Worm (Caenorhabditis elegans) whole organism, L1 larva: Measurements from ENCODE around the gene K08H2.3.

Experiments
- ces-1 ChIP-seq: fragments of 150-350 bp; optimal IDR thresholded peaks from 2 replicates; lab custom pipeline; 2014; ENCODE audit warnings: missing biosample characterization, missing genetic modification reagents, missing genetic modification characterization
- dpl-1 ChIP-seq, 3 experiments: fragments of 150-350 bp in 2 of 3; sonication (generic microtip) in 1 of 3; optimal IDR thresholded peaks; 2 replicates each; lab custom pipeline; 2014 to 2017; ENCODE audit warnings: missing biosample characterization in 3 of 3, missing genetic modification characterization in 3 of 3, missing genetic modification reagents in 3 of 3
- lin-15B ChIP-seq: fragments of 150-350 bp; sonication (generic microtip); optimal IDR thresholded peaks from 3 replicates; lab custom pipeline; 2014; ENCODE audit warnings: missing biosample characterization, missing genetic modification characterization
- lin-39 ChIP-seq: fragments of 150-350 bp; optimal IDR thresholded peaks from 2 replicates; lab custom pipeline; 2014; ENCODE audit warnings: missing biosample characterization, missing genetic modification reagents, missing genetic modification characterization
- lir-3 ChIP-seq: sonication (generic microtip); optimal IDR thresholded peaks from 2 replicates; lab custom pipeline; 2016; ENCODE audit warnings: mild to moderate bottlenecking, missing genetic modification characterization, moderate library complexity, missing compliant biosample characterization; ENCODE audit not compliant: poor library complexity
- nhr-28 ChIP-seq: fragments of 150-350 bp; optimal IDR thresholded peaks from 2 replicates; lab custom pipeline; 2014; ENCODE audit warnings: missing biosample characterization, missing genetic modification characterization
- nhr-85 ChIP-seq: sonication (generic microtip); peaks from one replicate; lab custom pipeline; 2016; ENCODE audit warnings: missing genetic modification characterization, inconsistent platforms, missing compliant biosample characterization
- sox-4 ChIP-seq: sonication (generic microtip); optimal IDR thresholded peaks from 2 replicates; lab custom pipeline; 2016; ENCODE audit warnings: missing genetic modification characterization, missing compliant biosample characterization
- unc-62 ChIP-seq: fragments of 150-350 bp; optimal IDR thresholded peaks from 2 replicates; lab custom pipeline; 2014; ENCODE audit warnings: missing biosample characterization, missing genetic modification reagents, missing genetic modification characterization
- xbp-1 ChIP-seq: sonication (generic microtip); optimal IDR thresholded peaks from 2 replicates; lab custom pipeline; 2016; ENCODE audit warnings: missing genetic modification characterization, missing compliant biosample characterization

DNA sequence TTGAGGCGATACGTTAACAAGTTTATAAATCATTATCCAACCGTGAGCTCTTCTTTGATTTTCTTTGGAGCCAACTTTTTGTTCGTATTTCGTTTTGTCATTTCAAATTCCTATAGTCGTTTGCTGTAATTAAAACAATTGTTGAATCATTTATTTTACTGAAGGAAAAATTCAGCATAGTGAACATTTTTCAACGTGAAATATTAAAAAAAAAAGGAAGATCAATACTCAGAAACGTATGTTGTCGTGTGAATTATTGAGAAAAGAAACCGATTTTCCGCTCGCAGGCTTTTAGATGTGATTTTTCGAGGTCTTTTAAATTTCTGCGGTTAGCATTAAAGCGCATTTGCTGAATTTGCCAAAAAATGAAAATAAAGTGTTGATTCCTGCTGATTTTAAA, 41.7 kb downstream of the K08H2.3 start, which contains the start of gene phf-33:
- TF ChIP-seq nhr-28 (tag; lab: Kevin White, UChicago) (no peak), lin-15B (tag; lab: Kevin White, UChicago) (no peak), nhr-85 (tag; lab: Kevin White, UChicago) (no peak), unc-62 (GFP tag; lab: Kevin White, UChicago) (no peak), lir-3 (no peak), lin-39 (tag; lab: Kevin White, UChicago) (no peak), ces-1 (GFP tag; lab: Kevin White, UChicago) (no peak), dpl-1 (GFP tag; optimal IDR thresholded peaks at IDR 0.05; lab: Kevin White, UChicago) (no peak), xbp-1 (tag; lab: Kevin White, UChicago) (no peak), sox-4 (tag; lab: Kevin White, UChicago) (no peak)
